Worm (Caenorhabditis elegans) whole organism, midembryonic: ENCODE results near the gene gst-18.

Source experiments
- T22C8.4 ChIP-seq: fragments of 200-800 bp; sonication (Bioruptor generic); IDR thresholded peaks from 2 replicates; pipeline ENCODE4 v1.3.6; 2022; ENCODE audit warnings: missing genetic modification characterization, missing compliant biosample characterization
- cog-1 ChIP-seq: sonication (generic microtip); optimal IDR thresholded peaks from 2 replicates; lab custom pipeline; 2016; ENCODE audit warnings: missing genetic modification characterization, missing compliant biosample characterization
- flt-1 ChIP-seq: fragments of 200-800 bp; sonication (Bioruptor generic); IDR thresholded peaks from 2 replicates; pipeline ENCODE4 v1.3.6; 2022; ENCODE audit warnings: missing genetic modification characterization, missing compliant biosample characterization
- klf-2 ChIP-seq: fragments of 200-800 bp; sonication (Bioruptor generic); conservative IDR thresholded peaks from 2 replicates; pipeline ENCODE4 v1.3.6; 2022; ENCODE audit warnings: missing genetic modification reagents, missing genetic modification characterization, missing compliant biosample characterization
- med-1 ChIP-seq: sonication (generic microtip); optimal IDR thresholded peaks from 2 replicates; lab custom pipeline; 2017; ENCODE audit warnings: missing genetic modification characterization, mild to moderate bottlenecking, missing compliant biosample characterization, antibody characterized with exemption, missing genetic modification reagents; ENCODE audit not compliant: insufficient read depth
- ref-1 ChIP-seq: fragments of 200-800 bp; sonication (Bioruptor generic); conservative IDR thresholded peaks from 2 replicates; pipeline ENCODE4 v1.3.6; 2022; ENCODE audit warnings: missing genetic modification reagents, missing genetic modification characterization, missing compliant biosample characterization
- tab-1 ChIP-seq: fragments of 200-800 bp; sonication (Bioruptor generic); IDR thresholded peaks from 2 replicates; pipeline ENCODE4 v1.3.6; 2022; ENCODE audit warnings: missing genetic modification characterization, missing compliant biosample characterization
- ztf-23 ChIP-seq: fragments of 200-800 bp; sonication (Bioruptor generic); IDR thresholded peaks from 2 replicates; pipeline ENCODE4 v1.3.6; 2022; ENCODE audit warnings: missing genetic modification reagents, missing genetic modification characterization, missing compliant biosample characterization
- ztf-29 ChIP-seq: fragments of 200-800 bp; sonication (Bioruptor generic); IDR thresholded peaks from 2 replicates; pipeline ENCODE4 v1.3.6; 2022; ENCODE audit warnings: missing genetic modification reagents, missing genetic modification characterization, missing compliant biosample characterization

DNA sequence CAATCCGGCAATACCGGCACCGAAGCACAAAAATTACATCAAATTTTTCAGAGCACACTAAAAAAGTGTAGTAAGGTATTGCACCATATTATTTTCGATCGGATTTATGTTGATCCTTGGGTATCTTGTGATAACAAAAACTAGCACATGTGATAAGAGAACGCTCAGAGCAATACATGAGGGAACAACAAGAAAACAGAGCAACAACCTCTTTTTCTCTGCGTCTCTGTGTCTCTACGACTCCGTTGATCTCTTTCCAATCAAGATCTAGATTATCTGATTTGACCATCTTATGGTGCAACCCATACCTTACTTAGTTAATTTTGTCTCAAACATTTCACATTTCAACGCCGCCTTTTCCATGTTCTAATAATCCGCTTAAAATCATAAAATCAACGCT, 1.6 kb upstream of the gst-18 start, which contains the start of gene tag-10:
- TF ChIP-seq flt-1 (GFP tag; lab: Robert Waterston, UW) (no peak), klf-2 (no peak), cog-1 (no peak), T22C8.4 (GFP tag; lab: Robert Waterston, UW) (no peak), med-1 (no peak), ztf-23 (GFP tag; lab: Robert Waterston, UW) (no peak), tab-1 (GFP tag; lab: Robert Waterston, UW) (no peak), ref-1 (GFP tag; lab: Robert Waterston, UW) (no peak), ztf-29 (GFP tag; lab: Robert Waterston, UW) (no peak)
